Worm (Caenorhabditis elegans) whole organism, midembryonic: Measurements from ENCODE around the gene srbc-36.
"Not testable (repeated sequence)": the region's sequence is repeated elsewhere in the genome, so short reads cannot be mapped to it uniquely, and the experiment has no call there.

ENCODE experiments used
- T22C8.4 ChIP-seq: fragments of 200-800 bp; sonication (Bioruptor generic); IDR thresholded peaks from 2 replicates; pipeline ENCODE4 v1.3.6; 2022; ENCODE audit warnings: missing genetic modification characterization, missing compliant biosample characterization
- cog-1 ChIP-seq: sonication (generic microtip); optimal IDR thresholded peaks from 2 replicates; lab custom pipeline; 2016; ENCODE audit warnings: missing genetic modification characterization, missing compliant biosample characterization
- flt-1 ChIP-seq: fragments of 200-800 bp; sonication (Bioruptor generic); IDR thresholded peaks from 2 replicates; pipeline ENCODE4 v1.3.6; 2022; ENCODE audit warnings: missing genetic modification characterization, missing compliant biosample characterization
- klf-2 ChIP-seq: fragments of 200-800 bp; sonication (Bioruptor generic); conservative IDR thresholded peaks from 2 replicates; pipeline ENCODE4 v1.3.6; 2022; ENCODE audit warnings: missing genetic modification reagents, missing genetic modification characterization, missing compliant biosample characterization
- med-1 ChIP-seq: sonication (generic microtip); optimal IDR thresholded peaks from 2 replicates; lab custom pipeline; 2017; ENCODE audit warnings: missing genetic modification characterization, mild to moderate bottlenecking, missing compliant biosample characterization, antibody characterized with exemption, missing genetic modification reagents; ENCODE audit not compliant: insufficient read depth
- ref-1 ChIP-seq: fragments of 200-800 bp; sonication (Bioruptor generic); conservative IDR thresholded peaks from 2 replicates; pipeline ENCODE4 v1.3.6; 2022; ENCODE audit warnings: missing genetic modification reagents, missing genetic modification characterization, missing compliant biosample characterization
- tab-1 ChIP-seq: fragments of 200-800 bp; sonication (Bioruptor generic); IDR thresholded peaks from 2 replicates; pipeline ENCODE4 v1.3.6; 2022; ENCODE audit warnings: missing genetic modification characterization, missing compliant biosample characterization
- ztf-23 ChIP-seq: fragments of 200-800 bp; sonication (Bioruptor generic); IDR thresholded peaks from 2 replicates; pipeline ENCODE4 v1.3.6; 2022; ENCODE audit warnings: missing genetic modification reagents, missing genetic modification characterization, missing compliant biosample characterization
- ztf-29 ChIP-seq: fragments of 200-800 bp; sonication (Bioruptor generic); IDR thresholded peaks from 2 replicates; pipeline ENCODE4 v1.3.6; 2022; ENCODE audit warnings: missing genetic modification reagents, missing genetic modification characterization, missing compliant biosample characterization

srbc-36 gene

DNA sequence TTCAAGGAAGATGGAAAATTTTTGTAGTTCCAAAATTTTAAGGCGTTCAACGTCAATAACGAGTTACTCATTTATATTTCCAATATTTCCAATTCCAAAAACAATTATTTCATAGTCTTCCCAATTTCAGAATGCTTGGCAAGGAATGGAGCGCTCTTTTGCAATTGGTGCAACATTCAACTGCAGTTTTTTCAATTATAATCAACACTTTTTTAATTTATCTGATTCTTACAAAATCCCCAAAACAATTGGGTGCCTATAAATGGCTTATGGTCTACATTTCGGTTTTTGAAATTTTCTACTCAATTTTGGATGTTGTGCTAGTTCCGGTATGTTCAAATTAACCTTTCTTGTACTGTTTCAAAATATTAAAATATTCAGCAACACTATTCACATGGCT is 17.4 kb upstream of the srbc-36 start, which contains the start of gene str-225:
Gene str-225 (plus strand): TSS at position 132 of the 400 bp plus-strand sequence.
- no peak for TF ChIP-seq ztf-23
- TF ChIP-seq med-1 (GFP tag; lab: Kevin White, UChicago) = no peak
- no peak for TF ChIP-seq klf-2 (GFP tag; lab: Robert Waterston, UW)
- TF ChIP-seq ref-1 (GFP tag; lab: Robert Waterston, UW) = no peak
- TF ChIP-seq tab-1 (GFP tag; lab: Robert Waterston, UW) = no peak
- TF ChIP-seq cog-1 = no peak
- no peak for TF ChIP-seq ztf-29
- TF ChIP-seq flt-1 (GFP tag; lab: Robert Waterston, UW) = no peak
- no peak for TF ChIP-seq T22C8.4 (GFP tag; lab: Robert Waterston, UW)

DNA sequence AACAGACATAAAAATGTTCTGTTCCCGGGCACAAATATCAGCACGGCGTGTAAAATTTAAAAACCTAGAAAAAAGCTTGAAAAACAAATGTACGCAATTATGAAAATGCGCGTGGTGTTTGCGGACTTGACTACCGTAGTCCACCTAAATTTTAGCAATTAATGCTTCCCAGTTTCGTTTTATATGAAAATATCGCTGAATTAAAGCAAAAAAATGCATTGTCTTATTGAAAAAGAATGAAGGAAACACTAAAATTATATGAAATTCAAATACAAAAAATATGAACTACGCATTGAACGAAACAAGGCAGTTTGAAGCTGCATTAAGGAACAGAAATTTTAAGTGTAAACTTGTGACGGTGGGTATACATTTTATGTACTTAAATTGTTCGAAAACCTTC is 15.9 kb upstream of the srbc-36 start, which contains the start of gene ugt-64:
Gene ugt-64 (minus strand): TSS at position 101 of the 400 bp plus-strand sequence.
- TF ChIP-seq ref-1 (GFP tag; lab: Robert Waterston, UW); ztf-23; T22C8.4 (GFP tag; lab: Robert Waterston, UW): not testable (repeated sequence)

DNA sequence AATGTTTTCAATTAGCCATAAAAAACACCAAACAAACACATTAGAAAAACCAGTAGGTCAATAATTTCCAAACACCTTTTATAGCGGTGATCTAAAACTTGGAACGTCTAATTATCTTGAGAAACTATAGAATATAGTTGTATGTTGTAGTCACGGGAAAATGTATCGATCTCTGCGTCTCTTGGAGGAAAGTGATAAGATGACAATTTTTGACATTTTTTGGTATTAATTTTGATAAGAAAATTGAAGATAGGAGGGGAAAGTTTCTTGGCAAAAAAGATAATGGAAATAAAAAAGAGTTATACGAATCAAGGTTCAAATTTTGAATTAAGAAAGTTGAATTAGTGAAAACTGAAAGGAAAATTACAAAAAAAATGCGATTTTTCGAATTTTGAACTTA is 15.4 kb upstream of the srbc-36 start:
- TF ChIP-seq klf-2 (GFP tag; lab: Robert Waterston, UW) (no peak), ztf-29 (no peak), T22C8.4 (GFP tag; lab: Robert Waterston, UW) (no peak), ref-1 (GFP tag; lab: Robert Waterston, UW) (no peak), flt-1 (GFP tag; lab: Robert Waterston, UW) (no peak), tab-1 (GFP tag; lab: Robert Waterston, UW) (no peak), ztf-23 (no peak)

DNA sequence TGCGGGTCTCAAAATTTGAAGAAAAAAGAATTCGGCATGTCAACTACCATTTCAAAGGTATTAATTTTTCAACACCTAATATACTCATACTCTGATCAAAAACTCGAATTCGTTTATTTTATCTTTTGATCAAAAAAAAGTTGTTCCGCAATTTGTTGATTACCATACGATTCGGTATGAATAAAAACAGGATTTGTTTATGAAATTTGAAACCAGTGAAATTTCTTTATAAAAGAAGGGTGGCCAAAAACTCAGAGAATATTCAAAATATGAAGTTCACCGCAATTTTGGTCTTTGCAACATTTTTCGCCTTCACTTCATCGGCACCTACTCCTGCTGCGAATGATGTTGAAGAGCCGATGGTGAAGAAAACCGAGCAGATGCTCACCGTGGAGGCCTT is 11.7 kb upstream of the srbc-36 start, which contains the start of the genes C07G3.8 and C07G3.10:
Gene C07G3.8 (minus strand): TSS at position 101 of the 400 bp plus-strand sequence.
Gene C07G3.10 (plus strand): TSS at position 270 of the 400 bp plus-strand sequence.
- TF ChIP-seq cog-1 (no peak), ref-1 (GFP tag; lab: Robert Waterston, UW) (no peak), ztf-29 (no peak), ztf-23 (no peak), med-1 (GFP tag; lab: Kevin White, UChicago) (no peak)

DNA sequence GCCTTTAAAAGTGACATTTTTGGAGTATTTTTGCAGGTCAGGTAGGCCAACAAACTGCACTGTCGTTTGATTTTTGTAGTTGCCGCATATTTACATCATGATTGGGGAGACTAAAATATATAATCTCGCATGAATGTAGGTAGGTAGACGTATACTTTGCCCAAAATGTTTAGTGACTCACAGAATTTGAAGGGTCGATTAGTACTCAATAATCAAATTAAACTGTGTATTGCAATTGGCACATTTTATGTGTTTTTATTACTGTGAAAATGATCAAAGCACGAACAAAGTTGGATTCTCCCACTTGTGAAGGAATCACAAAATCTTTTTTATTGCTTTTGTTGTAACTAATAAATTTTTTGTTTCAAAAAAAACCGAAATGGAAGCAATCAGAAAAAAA is 6.5 kb upstream of the srbc-36 start, which contains the start of gene C07G3.15:
Gene C07G3.15 (minus strand): TSS at position 101 of the 400 bp plus-strand sequence.
- TF ChIP-seq cog-1 (no peak), ref-1 (GFP tag; lab: Robert Waterston, UW) (no peak), med-1 (GFP tag; lab: Kevin White, UChicago) (no peak), T22C8.4 (GFP tag; lab: Robert Waterston, UW) (no peak), tab-1 (GFP tag; lab: Robert Waterston, UW) (no peak), ztf-23 (no peak)

DNA sequence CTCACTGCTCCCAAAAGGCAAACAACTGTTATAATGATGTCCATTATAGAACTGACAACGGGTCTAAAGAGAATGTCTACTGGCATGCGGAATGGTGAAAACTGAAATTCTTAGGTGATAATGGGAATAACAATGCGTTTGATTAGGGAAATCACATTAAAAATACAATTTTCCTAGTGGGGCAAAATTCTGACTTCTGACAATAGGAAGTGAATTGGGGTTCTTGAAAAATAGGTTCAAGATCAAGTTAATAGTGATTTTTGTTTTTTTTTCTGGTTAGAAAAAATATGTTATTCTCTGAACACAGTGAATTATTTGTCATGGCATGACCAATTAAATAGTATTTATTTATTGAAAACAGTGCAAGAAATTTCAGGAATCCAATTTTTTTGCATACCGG is 3.5 kb downstream of the srbc-36 start, which contains the start of gene srbc-32:
Gene srbc-32 (minus strand): TSS at position 101 of the 400 bp plus-strand sequence.
- TF ChIP-seq cog-1 = no peak
- no peak for TF ChIP-seq ztf-23
- TF ChIP-seq flt-1 (GFP tag; lab: Robert Waterston, UW) = no peak
- TF ChIP-seq ref-1 (GFP tag; lab: Robert Waterston, UW) = no peak
- no peak for TF ChIP-seq ztf-29
- no peak for TF ChIP-seq T22C8.4 (GFP tag; lab: Robert Waterston, UW)
- no peak for TF ChIP-seq tab-1 (GFP tag; lab: Robert Waterston, UW)
- no peak for TF ChIP-seq med-1 (GFP tag; lab: Kevin White, UChicago)
- no peak for TF ChIP-seq klf-2 (GFP tag; lab: Robert Waterston, UW)

DNA sequence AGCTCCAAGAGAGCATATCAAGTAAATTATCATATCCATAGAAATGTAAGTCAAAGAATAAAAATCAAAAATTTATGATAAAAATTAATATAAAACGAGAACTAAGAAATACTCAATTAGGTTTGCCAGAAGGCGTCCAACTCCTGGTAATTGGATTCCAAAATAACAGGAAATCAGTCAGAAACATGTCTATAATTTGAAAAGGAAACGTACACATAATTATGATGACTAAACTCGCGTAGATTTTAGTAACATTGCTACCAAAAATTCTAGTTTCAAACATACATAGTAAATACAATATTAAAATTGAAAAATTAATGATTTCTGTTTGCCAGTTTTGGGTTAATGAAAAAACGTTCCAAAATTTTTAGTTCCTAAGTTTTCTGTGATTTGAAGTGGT is 5.6 kb downstream of the srbc-36 start, which contains the start of gene srbc-33:
Gene srbc-33 (minus strand): TSS at position 101 of the 400 bp plus-strand sequence.
- no peak for TF ChIP-seq ztf-29
- TF ChIP-seq tab-1 (GFP tag; lab: Robert Waterston, UW) = no peak

DNA sequence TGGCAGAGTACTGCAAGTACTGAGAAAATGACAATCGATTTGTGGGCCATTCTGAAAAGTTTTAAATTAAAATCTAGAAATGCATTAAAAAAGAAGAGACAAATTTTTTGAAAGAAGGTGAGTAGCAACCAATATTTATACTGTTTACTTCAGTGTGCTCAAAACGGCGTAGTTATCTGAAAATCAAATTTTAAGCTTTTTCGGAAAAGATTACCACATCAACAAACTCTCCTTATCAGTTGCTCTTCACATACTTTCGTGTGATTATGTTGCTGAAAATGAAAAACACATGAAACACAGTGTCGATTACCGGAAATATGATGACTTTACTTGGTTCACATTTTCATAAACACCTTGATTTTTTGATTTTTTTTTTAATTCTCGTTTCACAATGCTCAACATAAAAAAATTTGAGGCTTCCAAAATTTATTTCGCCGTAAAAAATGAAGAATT is 7.8 kb downstream of the srbc-36 start, which contains the start of gene lys-7:
Gene lys-7 (minus strand): TSS at position 51 of the 453 bp plus-strand sequence.
- no peak for TF ChIP-seq T22C8.4 (GFP tag; lab: Robert Waterston, UW)
- no peak for TF ChIP-seq ref-1 (GFP tag; lab: Robert Waterston, UW)
- no peak for TF ChIP-seq ztf-23
- TF ChIP-seq cog-1 = no peak
- TF ChIP-seq flt-1 (GFP tag; lab: Robert Waterston, UW) = no peak
- no peak for TF ChIP-seq klf-2 (GFP tag; lab: Robert Waterston, UW)
- TF ChIP-seq med-1 (GFP tag; lab: Kevin White, UChicago) = no peak
- TF ChIP-seq ztf-29 = no peak
- no peak for TF ChIP-seq tab-1 (GFP tag; lab: Robert Waterston, UW)

DNA sequence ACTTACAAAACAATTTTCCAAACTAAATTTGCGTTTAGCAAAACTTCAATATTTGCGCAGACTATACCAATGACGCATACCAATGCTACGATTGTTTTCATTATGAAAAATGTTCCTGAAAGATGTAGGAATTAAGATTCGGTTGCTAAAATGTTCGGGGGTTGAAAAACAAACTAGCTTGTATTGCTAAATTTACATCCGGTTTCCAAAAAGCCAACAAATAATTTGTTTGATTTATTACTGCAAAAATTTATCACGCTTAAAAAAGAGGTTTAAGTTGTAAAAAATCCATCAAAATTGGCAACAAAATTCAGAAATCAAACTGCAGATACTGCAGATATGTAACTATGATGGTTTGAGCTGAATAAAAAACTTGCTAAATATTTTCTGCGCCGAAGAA is 10.0 kb downstream of the srbc-36 start, which contains the start of gene srbc-30:
Gene srbc-30 (minus strand): TSS at position 101 of the 400 bp plus-strand sequence.
- TF ChIP-seq flt-1 (GFP tag; lab: Robert Waterston, UW) = no peak
- no peak for TF ChIP-seq ztf-29
- TF ChIP-seq ref-1 (GFP tag; lab: Robert Waterston, UW) = no peak
- no peak for TF ChIP-seq T22C8.4 (GFP tag; lab: Robert Waterston, UW)

DNA sequence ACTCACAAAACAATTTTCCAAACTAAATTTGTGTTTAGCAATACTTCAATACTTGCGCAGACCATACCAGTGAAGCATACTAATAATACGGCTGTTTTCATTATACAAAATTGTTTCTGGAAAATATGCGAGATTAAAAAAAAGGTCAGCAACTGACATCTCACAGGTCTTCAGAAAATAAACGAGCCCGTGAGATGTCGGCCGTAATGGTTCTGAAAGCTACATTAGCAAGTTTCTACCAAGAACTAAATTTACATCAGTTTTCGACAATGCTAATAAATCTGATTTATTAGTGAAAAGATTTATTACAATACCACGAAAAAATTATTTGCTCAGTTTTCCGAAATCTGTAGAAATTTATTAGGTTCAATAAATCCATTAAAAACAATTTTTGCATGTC is 12.8 kb downstream of the srbc-36 start, which contains the start of gene srbc-31:
Gene srbc-31 (minus strand): TSS at position 101 of the 400 bp plus-strand sequence.
- TF ChIP-seq ztf-29 (no peak), flt-1 (GFP tag; lab: Robert Waterston, UW) (no peak), med-1 (GFP tag; lab: Kevin White, UChicago) (no peak), T22C8.4 (GFP tag; lab: Robert Waterston, UW) (no peak), ref-1 (GFP tag; lab: Robert Waterston, UW) (no peak), ztf-23 (no peak), klf-2 (GFP tag; lab: Robert Waterston, UW) (no peak), cog-1 (no peak), tab-1 (GFP tag; lab: Robert Waterston, UW) (no peak)
